Worm (Caenorhabditis elegans) whole organism, L2 larva: ENCODE data around the gene C01G12.5.

Experiments used
- crh-2 ChIP-seq: sonication (generic microtip); optimal IDR thresholded peaks from 2 replicates; lab custom pipeline; 2017; ENCODE audit warnings: missing biosample characterization, missing genetic modification characterization
- nhr-237 ChIP-seq: fragments of 150-350 bp; optimal IDR thresholded peaks from 2 replicates; lab custom pipeline; 2014; ENCODE audit warnings: missing biosample characterization, missing genetic modification characterization
- nhr-77 ChIP-seq: fragments of 150-350 bp; optimal IDR thresholded peaks from 2 replicates; lab custom pipeline; 2014; ENCODE audit warnings: missing biosample characterization, missing genetic modification characterization

ce11 chrII:14573315-14573714 lies 14.0 kb downstream of the C01G12.5 start, which contains the start of gene madf-5:
- TF ChIP-seq nhr-237, result no peak
- no peak for TF ChIP-seq nhr-77 (tag; lab: Kevin White, UChicago)
- TF ChIP-seq crh-2 (tag; lab: Kevin White, UChicago), result no peak
